Worm (Caenorhabditis elegans): ENCODE data around the gene R01E6.2.

ce11 chrX:13556066-13556465, 10.3 kb downstream of the R01E6.2 start, which contains the start of gene glb-20:
- TF ChIP-seq dao-5 (tag; optimal IDR thresholded peaks at IDR 0.05) (no peak), him-1 (tag; optimal IDR thresholded peaks at IDR 0.05) (no peak), W03F9.2 (tag; optimal IDR thresholded peaks at IDR 0.05) (no peak)

All from whole organism, L4/young adult.